Worm (Caenorhabditis elegans) whole organism, L3 larva: ENCODE data around the gene R11.3.

Experiments used
- R02D3.7 ChIP-seq: fragments of 150-350 bp; optimal IDR thresholded peaks from 2 replicates; lab custom pipeline; 2014; ENCODE audit warnings: missing biosample characterization, missing genetic modification characterization
- ZK546.5 ChIP-seq: sonication (generic microtip); optimal IDR thresholded peaks from 2 replicates; lab custom pipeline; 2017; ENCODE audit warnings: missing biosample characterization, missing genetic modification characterization
- aly-2 ChIP-seq: fragments of 150-350 bp; optimal IDR thresholded peaks from 2 replicates; lab custom pipeline; 2014; ENCODE audit warnings: missing biosample characterization, missing genetic modification characterization
- ama-1 ChIP-seq: fragments of 150-350 bp; optimal IDR thresholded peaks from 2 replicates; lab custom pipeline; 2018
- ceh-28 ChIP-seq: fragments of 150-350 bp; optimal IDR thresholded peaks from 2 replicates; lab custom pipeline; 2014; ENCODE audit warnings: missing biosample characterization, missing genetic modification reagents, missing genetic modification characterization
- ceh-82 ChIP-seq: fragments of 150-350 bp; optimal IDR thresholded peaks from 2 replicates; lab custom pipeline; 2014; ENCODE audit warnings: missing biosample characterization, missing genetic modification characterization
- ceh-9 ChIP-seq: sonication (generic microtip); optimal IDR thresholded peaks from 2 replicates; lab custom pipeline; 2018; ENCODE audit warnings: missing biosample characterization, missing genetic modification characterization
- egl-27 ChIP-seq: sonication (generic microtip); optimal IDR thresholded peaks from 4 replicates; lab custom pipeline; 2017; ENCODE audit warnings: missing biosample characterization, missing genetic modification reagents, missing genetic modification characterization
- egl-5 ChIP-seq: fragments of 150-350 bp; optimal IDR thresholded peaks from 2 replicates; lab custom pipeline; 2017; ENCODE audit warnings: missing biosample characterization, missing genetic modification reagents, missing genetic modification characterization, inconsistent platforms
- elt-2 ChIP-seq: sonication (generic microtip); optimal IDR thresholded peaks from 2 replicates; lab custom pipeline; 2016; ENCODE audit warnings: missing genetic modification reagents, mild to moderate bottlenecking, missing genetic modification characterization, missing compliant biosample characterization
- elt-3 ChIP-seq, 3 experiments: fragments of 150-350 bp in 1 of 3; sonication (generic microtip) in 2 of 3; optimal IDR thresholded peaks; 2 replicates in 2 of 3; 4 replicates in 1 of 3; lab custom pipeline; 2014 to 2017; ENCODE audit warnings: missing biosample characterization in 3 of 3, missing genetic modification characterization in 3 of 3
- fkh-10 ChIP-seq: sonication (generic microtip); optimal IDR thresholded peaks from 2 replicates; lab custom pipeline; 2017; ENCODE audit warnings: missing biosample characterization, missing genetic modification reagents, missing genetic modification characterization
- fkh-2 ChIP-seq: fragments of 150-350 bp; optimal IDR thresholded peaks from 2 replicates; lab custom pipeline; 2014; ENCODE audit warnings: missing biosample characterization, missing genetic modification reagents, missing genetic modification characterization
- fos-1 ChIP-seq: fragments of 150-350 bp; optimal IDR thresholded peaks from 2 replicates; lab custom pipeline; 2014; ENCODE audit warnings: missing biosample characterization, missing genetic modification characterization
- hmg-11 ChIP-seq: sonication (generic microtip); optimal IDR thresholded peaks from 2 replicates; lab custom pipeline; 2016; ENCODE audit warnings: missing genetic modification characterization, missing compliant biosample characterization
- jun-1 ChIP-seq: fragments of 150-350 bp; optimal IDR thresholded peaks from 2 replicates; lab custom pipeline; 2014; ENCODE audit warnings: missing biosample characterization, missing genetic modification reagents, missing genetic modification characterization
- lin-15B ChIP-seq: fragments of 150-350 bp; optimal IDR thresholded peaks from 2 replicates; lab custom pipeline; 2014; ENCODE audit warnings: missing biosample characterization, missing genetic modification characterization
- lin-39 ChIP-seq: fragments of 150-350 bp; optimal IDR thresholded peaks from 2 replicates; lab custom pipeline; 2018; ENCODE audit warnings: missing biosample characterization, missing genetic modification reagents, missing genetic modification characterization
- lsy-12 ChIP-seq: sonication (generic microtip); optimal IDR thresholded peaks from 2 replicates; lab custom pipeline; 2016; ENCODE audit warnings: mild to moderate bottlenecking, missing genetic modification characterization, missing compliant biosample characterization
- mml-1 ChIP-seq: fragments of 150-350 bp; sonication (generic microtip); optimal IDR thresholded peaks from 3 replicates; lab custom pipeline; 2014; ENCODE audit warnings: missing biosample characterization, missing genetic modification characterization
- nfya-1 ChIP-seq: sonication (generic microtip); optimal IDR thresholded peaks from 2 replicates; lab custom pipeline; 2017; ENCODE audit warnings: missing genetic modification characterization, mild to moderate bottlenecking, missing compliant biosample characterization, antibody characterized with exemption, moderate library complexity; ENCODE audit not compliant: insufficient read depth
- nhr-11 ChIP-seq: fragments of 150-350 bp; optimal IDR thresholded peaks from 2 replicates; lab custom pipeline; 2014; ENCODE audit warnings: missing biosample characterization, missing genetic modification characterization
- nhr-12 ChIP-seq: fragments of 150-350 bp; optimal IDR thresholded peaks from 2 replicates; lab custom pipeline; 2014; ENCODE audit warnings: missing biosample characterization, missing genetic modification characterization
- nhr-23 ChIP-seq: fragments of 150-350 bp; optimal IDR thresholded peaks from 2 replicates; lab custom pipeline; 2014; ENCODE audit warnings: missing biosample characterization, missing genetic modification reagents, missing genetic modification characterization
- nhr-237 ChIP-seq: fragments of 150-350 bp; optimal IDR thresholded peaks from 2 replicates; lab custom pipeline; 2014; ENCODE audit warnings: missing biosample characterization, missing genetic modification characterization
- nhr-25 ChIP-seq: sonication (generic microtip); optimal IDR thresholded peaks from 2 replicates; lab custom pipeline; 2017; ENCODE audit warnings: missing biosample characterization, missing genetic modification characterization
- nhr-28 ChIP-seq: fragments of 150-350 bp; optimal IDR thresholded peaks from 2 replicates; lab custom pipeline; 2014; ENCODE audit warnings: missing biosample characterization, missing genetic modification characterization
- nhr-43 ChIP-seq: sonication (generic microtip); optimal IDR thresholded peaks from 2 replicates; lab custom pipeline; 2016; ENCODE audit warnings: mild to moderate bottlenecking, missing genetic modification characterization, missing compliant biosample characterization; ENCODE audit not compliant: poor library complexity, severe bottlenecking
- nhr-67 ChIP-seq: fragments of 150-350 bp; optimal IDR thresholded peaks from 2 replicates; lab custom pipeline; 2014; ENCODE audit warnings: missing biosample characterization, missing genetic modification characterization
- nhr-76 ChIP-seq: fragments of 150-350 bp; sonication (generic microtip); optimal IDR thresholded peaks from 5 replicates; lab custom pipeline; 2014; ENCODE audit warnings: missing biosample characterization, missing genetic modification characterization
- nhr-77 ChIP-seq: fragments of 150-350 bp; optimal IDR thresholded peaks from 2 replicates; lab custom pipeline; 2014; ENCODE audit warnings: missing biosample characterization, missing genetic modification characterization
- pha-4 ChIP-seq: fragments of 150-350 bp; optimal IDR thresholded peaks from 2 replicates; lab custom pipeline; 2014; ENCODE audit warnings: missing biosample characterization, missing genetic modification reagents, missing genetic modification characterization
- pqm-1 ChIP-seq: fragments of 150-350 bp; optimal IDR thresholded peaks from 2 replicates; lab custom pipeline; 2017; ENCODE audit warnings: missing biosample characterization, missing genetic modification characterization, inconsistent platforms
- skn-1 ChIP-seq: fragments of 150-350 bp; optimal IDR thresholded peaks from 2 replicates; lab custom pipeline; 2014; ENCODE audit warnings: missing biosample characterization, missing genetic modification characterization
- snpc-4 ChIP-seq: fragments of 150-350 bp; optimal IDR thresholded peaks from 2 replicates; lab custom pipeline; 2014; ENCODE audit warnings: missing biosample characterization, missing genetic modification characterization
- tbx-2 ChIP-seq: sonication (generic microtip); optimal IDR thresholded peaks from 2 replicates; lab custom pipeline; 2016; ENCODE audit warnings: mild to moderate bottlenecking, missing genetic modification characterization, missing compliant biosample characterization
- unc-39 ChIP-seq: sonication (generic microtip); optimal IDR thresholded peaks from 4 replicates; lab custom pipeline; 2017; ENCODE audit warnings: missing biosample characterization, missing genetic modification characterization
- unc-62 ChIP-seq: fragments of 150-350 bp; sonication (generic microtip); optimal IDR thresholded peaks from 4 replicates; lab custom pipeline; 2014; ENCODE audit warnings: missing biosample characterization, missing genetic modification reagents, missing genetic modification characterization
- zag-1 ChIP-seq: fragments of 150-350 bp; optimal IDR thresholded peaks from 2 replicates; lab custom pipeline; 2014; ENCODE audit warnings: missing biosample characterization, missing genetic modification characterization
- ztf-4 ChIP-seq: fragments of 150-350 bp; optimal IDR thresholded peaks from 2 replicates; lab custom pipeline; 2014; ENCODE audit warnings: missing biosample characterization, missing genetic modification characterization

The R11.3 gene

DNA sequence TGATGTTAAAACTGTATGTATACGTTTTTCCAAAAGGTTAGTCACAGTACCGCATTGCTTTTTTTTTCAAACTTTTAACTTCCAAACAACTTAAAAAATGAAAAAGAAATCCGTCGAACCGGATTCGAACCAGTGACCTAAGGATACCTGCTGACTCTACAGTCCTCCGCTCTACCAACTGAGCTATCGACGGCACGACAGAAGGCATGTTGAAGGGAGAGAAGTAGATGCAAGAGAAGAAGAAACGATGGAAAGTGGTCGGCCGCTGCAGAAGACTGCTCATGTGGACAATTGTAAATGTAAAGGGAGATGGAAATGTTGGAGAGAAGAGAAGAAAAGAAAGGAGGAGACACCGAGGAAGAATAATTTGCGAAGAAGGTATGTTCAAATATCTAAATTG, 10.6 kb upstream of the R11.3 start (continued):
- TF ChIP-seq tbx-2 (tag; lab: Kevin White, UChicago), result peak; percentile 93
- TF ChIP-seq elt-3 (tag; optimal IDR thresholded peaks at IDR 0.05; lab: Kevin White, UChicago), result peak in 1 of 3 experiments; percentile 86
- TF ChIP-seq pha-4 (tag; lab: Kevin White, UChicago), result peak; percentile 67
- TF ChIP-seq nhr-76 (tag; lab: Kevin White, UChicago), result peak; percentile 4
- peak; percentile 24 for TF ChIP-seq nhr-28
- TF ChIP-seq lin-39 (tag; lab: Kevin White, UChicago), result peak; percentile 65

DNA sequence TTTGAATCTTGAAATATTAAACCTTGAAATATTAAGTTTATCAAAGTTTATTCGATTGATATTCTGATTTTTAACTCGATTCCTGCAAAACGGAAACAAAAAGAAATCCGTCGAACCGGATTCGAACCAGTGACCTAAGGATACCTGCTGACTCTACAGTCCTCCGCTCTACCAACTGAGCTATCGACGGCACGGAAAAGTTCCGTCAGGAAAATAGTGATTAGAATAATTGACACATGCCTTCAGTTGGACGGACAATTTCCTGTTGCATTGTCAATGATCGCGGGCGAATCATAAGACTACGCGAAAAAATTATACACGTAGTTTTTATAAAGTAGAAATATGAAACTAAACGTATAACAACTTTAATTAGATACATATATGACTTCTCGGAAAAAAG, 10.1 kb upstream of the R11.3 start:
- TF ChIP-seq ztf-4 (tag; lab: Kevin White, UChicago) (no peak), elt-3 (tag; optimal IDR thresholded peaks at IDR 0.05; lab: Kevin White, UChicago) (no peak), ceh-9 (tag; lab: Kevin White, UChicago) (no peak), unc-62 (no peak), egl-5 (tag; lab: Kevin White, UChicago) (no peak), nhr-77 (no peak), unc-39 (tag; lab: Kevin White, UChicago) (no peak), nhr-25 (no peak), tbx-2 (tag; lab: Kevin White, UChicago) (no peak), fkh-10 (no peak), lin-15B (tag; lab: Kevin White, UChicago) (no peak), nhr-76 (tag; lab: Kevin White, UChicago) (no peak)

DNA sequence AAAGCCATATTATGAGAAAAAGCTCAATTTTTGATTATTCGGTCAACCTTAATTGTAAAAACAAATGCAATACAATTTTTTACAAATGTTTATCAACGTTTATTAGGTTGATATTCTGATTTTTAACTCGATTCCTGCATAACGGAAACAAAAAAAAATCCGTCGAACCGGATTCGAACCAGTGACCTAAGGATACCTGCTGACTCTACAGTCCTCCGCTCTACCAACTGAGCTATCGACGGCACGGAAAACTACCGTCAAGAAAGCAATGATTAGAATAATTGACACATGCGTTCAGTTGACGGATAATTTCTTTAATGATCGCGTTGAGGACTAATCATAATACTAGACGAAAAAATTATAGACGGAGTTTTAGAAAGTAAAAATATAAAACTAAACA, 9.6 kb upstream of the R11.3 start:
- TF ChIP-seq ceh-9 (tag; lab: Kevin White, UChicago) (no peak), unc-39 (tag; lab: Kevin White, UChicago) (no peak), ceh-82 (no peak), fkh-10 (no peak), lin-39 (tag; lab: Kevin White, UChicago) (no peak), nhr-25 (no peak), nhr-12 (no peak), nhr-28 (no peak), hmg-11 (tag; lab: Kevin White, UChicago) (no peak), nhr-67 (tag; lab: Kevin White, UChicago) (no peak), lsy-12 (tag; lab: Kevin White, UChicago) (no peak), skn-1 (tag; lab: Kevin White, UChicago) (no peak), nhr-11 (tag; lab: Kevin White, UChicago) (no peak), nhr-237 (tag; lab: Kevin White, UChicago) (no peak)

DNA sequence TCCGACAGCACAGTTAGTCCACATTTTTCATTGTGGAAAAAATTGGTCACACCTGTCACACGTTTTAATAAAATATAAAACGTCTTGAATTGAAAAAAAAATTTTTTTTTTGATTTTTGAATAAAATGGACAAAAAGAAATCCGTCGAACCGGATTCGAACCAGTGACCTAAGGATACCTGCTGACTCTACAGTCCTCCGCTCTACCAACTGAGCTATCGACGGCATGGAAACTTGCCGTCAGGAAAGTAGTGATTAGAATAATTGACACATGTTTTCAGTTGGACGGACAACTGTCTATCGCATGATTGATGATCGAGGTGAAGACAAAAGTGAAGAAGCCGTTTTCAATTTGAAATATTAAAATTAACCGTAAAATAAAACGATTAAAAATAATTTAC, 9.1 kb upstream of the R11.3 start:
- no peak for TF ChIP-seq skn-1 (tag; lab: Kevin White, UChicago)
- TF ChIP-seq ceh-9 (tag; lab: Kevin White, UChicago), result no peak
- no peak for TF ChIP-seq nhr-77
- no peak for TF ChIP-seq ZK546.5 (tag; lab: Kevin White, UChicago)
- no peak for TF ChIP-seq snpc-4 (tag; lab: Kevin White, UChicago)
- TF ChIP-seq nfya-1 (tag; lab: Kevin White, UChicago), result no peak
- TF ChIP-seq ztf-4 (tag; lab: Kevin White, UChicago), result no peak
- no peak for TF ChIP-seq ceh-82
- no peak for TF ChIP-seq egl-27 (tag; lab: Kevin White, UChicago)
- TF ChIP-seq nhr-11 (tag; lab: Kevin White, UChicago), result no peak
- TF ChIP-seq aly-2, result no peak
- no peak for TF ChIP-seq fkh-2 (tag; lab: Kevin White, UChicago)
- TF ChIP-seq zag-1 (tag; lab: Kevin White, UChicago), result no peak
- no peak for TF ChIP-seq mml-1 (tag; lab: Kevin White, UChicago)
- no peak for TF ChIP-seq elt-3 (tag; optimal IDR thresholded peaks at IDR 0.05; lab: Kevin White, UChicago)
- TF ChIP-seq nhr-25, result no peak
- no peak for TF ChIP-seq egl-5 (tag; lab: Kevin White, UChicago)
- no peak for TF ChIP-seq R02D3.7 (tag; lab: Kevin White, UChicago)
- no peak for TF ChIP-seq unc-39 (tag; lab: Kevin White, UChicago)

DNA sequence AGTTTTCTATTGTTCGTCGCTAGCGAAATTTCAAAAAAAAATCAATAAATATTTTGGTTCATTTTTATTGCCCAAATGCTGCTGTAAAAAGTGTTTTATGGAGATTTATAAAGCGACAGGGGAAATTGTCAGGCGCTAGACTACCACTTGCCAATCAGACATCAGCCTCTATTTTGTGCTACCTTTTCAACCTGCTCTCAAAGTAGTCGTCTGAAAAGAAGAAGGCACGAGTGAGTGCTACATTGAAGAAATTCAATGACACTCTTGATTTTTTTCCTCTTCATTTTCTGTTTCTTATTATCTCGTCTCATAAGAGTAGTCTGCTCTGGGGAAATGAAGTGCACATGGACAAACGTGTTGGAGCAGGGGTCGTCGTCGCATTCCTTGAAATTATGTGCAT, 6.8 kb upstream of the R11.3 start:
- TF ChIP-seq elt-2 (peak; percentile 50), R02D3.7 (tag; lab: Kevin White, UChicago) (peak; percentile 48), nhr-11 (tag; lab: Kevin White, UChicago) (peak; percentile 50), nhr-25 (peak; percentile 43), aly-2 (no peak), tbx-2 (tag; lab: Kevin White, UChicago) (peak; percentile 84), nhr-67 (tag; lab: Kevin White, UChicago) (no peak), unc-62 (no peak), lin-39 (tag; lab: Kevin White, UChicago) (peak; percentile 54), hmg-11 (tag; lab: Kevin White, UChicago) (peak; percentile 77), snpc-4 (tag; lab: Kevin White, UChicago) (peak; percentile 60), nhr-43 (peak; percentile 44), nfya-1 (tag; lab: Kevin White, UChicago) (peak; percentile 54), ama-1 (lab: Kevin White, UChicago) (no peak), ceh-82 (peak; percentile 49), nhr-12 (no peak), fkh-10 (peak; percentile 61), lsy-12 (tag; lab: Kevin White, UChicago) (peak; percentile 15), nhr-237 (tag; lab: Kevin White, UChicago) (no peak), jun-1 (tag; lab: Kevin White, UChicago) (peak; percentile 81), egl-5 (tag; lab: Kevin White, UChicago) (peak; percentile 20), ceh-28 (peak; percentile 95), skn-1 (tag; lab: Kevin White, UChicago) (peak; percentile 72), pha-4 (tag; lab: Kevin White, UChicago) (peak; percentile 74), nhr-23 (peak; percentile 56), fos-1 (tag; lab: Kevin White, UChicago) (no peak), pqm-1 (peak; percentile 12), nhr-77 (peak; percentile 39)
